Fruit fly (Drosophila melanogaster) whole organism, embryonic: ENCODE measurements around the gene Ldaf1.

Source experiments
- Aef1 ChIP-seq: fragments of 200-800 bp; sonication (Bioruptor generic); IDR thresholded peaks from 3 replicates; pipeline ENCODE4 v1.3.6; 2022; ENCODE audit warnings: missing biosample characterization, missing genetic modification characterization
- Blimp-1 ChIP-seq: fragments of 200-800 bp; sonication (Bioruptor generic); optimal IDR thresholded peaks from 3 replicates; lab custom pipeline; 2018; ENCODE audit warnings: missing biosample characterization, missing genetic modification characterization, mild to moderate bottlenecking, moderate library complexity, missing genetic modification reagents
- CG10267 ChIP-seq: fragments of 200-800 bp; sonication (Bioruptor generic); optimal IDR thresholded peaks from 2 replicates; lab custom pipeline; 2018; ENCODE audit warnings: missing biosample characterization, mild to moderate bottlenecking, missing genetic modification characterization, moderate library complexity
- CG10462 ChIP-seq: fragments of 200-800 bp; sonication (Bioruptor generic); optimal IDR thresholded peaks from 2 replicates; lab custom pipeline; 2016; ENCODE audit warnings: missing biosample characterization, missing genetic modification characterization
- CG11093 ChIP-seq: fragments of 200-800 bp; sonication (Bioruptor generic); IDR thresholded peaks from 3 replicates; pipeline ENCODE4 v1.3.6; 2022; ENCODE audit warnings: missing biosample characterization, missing genetic modification characterization
- CG13424 ChIP-seq: fragments of 200-800 bp; sonication (Bioruptor generic); optimal IDR thresholded peaks from 2 replicates; lab custom pipeline; 2019; ENCODE audit warnings: missing biosample characterization, mild to moderate bottlenecking, missing genetic modification characterization, moderate library complexity
- CG17612 ChIP-seq: fragments of 200-800 bp; sonication (Bioruptor generic); IDR thresholded peaks from 2 replicates; pipeline ENCODE4 v1.3.6; 2022; ENCODE audit warnings: missing biosample characterization, missing genetic modification characterization
- CG17802 ChIP-seq: fragments of 200-800 bp; sonication (Bioruptor generic); optimal IDR thresholded peaks from 2 replicates; lab custom pipeline; 2018; ENCODE audit warnings: missing biosample characterization, mild to moderate bottlenecking, missing genetic modification characterization, moderate library complexity
- CG17912 ChIP-seq: fragments of 200-800 bp; sonication (Bioruptor generic); optimal IDR thresholded peaks from 2 replicates; lab custom pipeline; 2018; ENCODE audit warnings: missing biosample characterization, mild to moderate bottlenecking, missing genetic modification characterization
- CG18011 ChIP-seq: fragments of 200-800 bp; sonication (Bioruptor generic); optimal IDR thresholded peaks from 2 replicates; lab custom pipeline; 2017; ENCODE audit warnings: missing biosample characterization, missing genetic modification characterization, mild to moderate bottlenecking, moderate library complexity, missing genotype
- CG18262 ChIP-seq: fragments of 200-800 bp; optimal IDR thresholded peaks from 3 replicates; lab custom pipeline; 2019; ENCODE audit warnings: missing biosample characterization, mild to moderate bottlenecking, missing genetic modification characterization, moderate library complexity
- CG18619 ChIP-seq: fragments of 200-800 bp; sonication (Bioruptor generic); optimal IDR thresholded peaks from 3 replicates; lab custom pipeline; 2017; ENCODE audit warnings: missing biosample characterization, mild to moderate bottlenecking, missing genetic modification characterization
- CG2129 ChIP-seq: fragments of 200-800 bp; sonication (Bioruptor generic); IDR thresholded peaks from 2 replicates; pipeline ENCODE4 v1.3.6; 2022; ENCODE audit warnings: missing biosample characterization, missing genetic modification characterization; ENCODE audit not compliant: partially characterized antibody
- CG31441 ChIP-seq: fragments of 200-800 bp; sonication (Bioruptor generic); IDR thresholded peaks from 2 replicates; pipeline ENCODE4 v1.3.6; 2022; ENCODE audit warnings: missing biosample characterization, missing genetic modification characterization
- CG34376 ChIP-seq: fragments of 200-800 bp; sonication (Bioruptor generic); optimal IDR thresholded peaks from 2 replicates; lab custom pipeline; 2018; ENCODE audit warnings: missing biosample characterization, mild to moderate bottlenecking, missing genetic modification characterization
- CG4424 ChIP-seq: fragments of 200-800 bp; sonication (Bioruptor generic); optimal IDR thresholded peaks from 3 replicates; lab custom pipeline; 2016; ENCODE audit warnings: missing biosample characterization, missing genetic modification characterization
- CG7372 ChIP-seq: fragments of 200-800 bp; sonication (Bioruptor generic); IDR thresholded peaks from 2 replicates; pipeline ENCODE4 v1.3.6; 2022; ENCODE audit warnings: missing biosample characterization, missing genetic modification characterization
- CG8765 ChIP-seq: fragments of 200-800 bp; sonication (Bioruptor generic); IDR thresholded peaks from 2 replicates; pipeline ENCODE4 v1.3.6; 2022; ENCODE audit warnings: missing biosample characterization, missing genetic modification characterization
- Dbx ChIP-seq: fragments of 200-800 bp; sonication (Bioruptor generic); IDR thresholded peaks from 3 replicates; pipeline ENCODE4 v1.3.6; 2022; ENCODE audit warnings: missing biosample characterization, missing genetic modification characterization
- Doc2 ChIP-seq: fragments of 200-800 bp; sonication (Bioruptor generic); IDR thresholded peaks from 2 replicates; pipeline ENCODE4 v1.3.6; 2022; ENCODE audit warnings: missing biosample characterization, missing genetic modification characterization
- E2f2 ChIP-seq: fragments of 200-800 bp; sonication (Bioruptor generic); IDR thresholded peaks from 2 replicates; pipeline ENCODE4 v1.3.6; 2022; ENCODE audit warnings: missing biosample characterization, missing genetic modification characterization
- HmgZ ChIP-seq: fragments of 200-800 bp; sonication (Bioruptor generic); optimal IDR thresholded peaks from 2 replicates; lab custom pipeline; 2018; ENCODE audit warnings: missing biosample characterization, mild to moderate bottlenecking, missing genetic modification characterization
- Mrtf ChIP-seq: fragments of 200-800 bp; sonication (Bioruptor generic); IDR thresholded peaks from 3 replicates; pipeline ENCODE4 v1.3.6; 2022; ENCODE audit warnings: missing biosample characterization, missing genetic modification characterization
- NK7.1 ChIP-seq: fragments of 200-800 bp; sonication (Bioruptor generic); optimal IDR thresholded peaks from 3 replicates; lab custom pipeline; 2016; ENCODE audit warnings: missing biosample characterization, missing genetic modification characterization
- Vsx1 ChIP-seq: fragments of 200-800 bp; sonication (Bioruptor generic); optimal IDR thresholded peaks from 2 replicates; lab custom pipeline; 2017; ENCODE audit warnings: missing biosample characterization, mild to moderate bottlenecking, missing genetic modification characterization, missing genetic modification reagents
- bcd ChIP-seq: fragments of 200-800 bp; sonication (Bioruptor generic); optimal IDR thresholded peaks from 2 replicates; lab custom pipeline; 2017; ENCODE audit warnings: missing biosample characterization, mild to moderate bottlenecking, missing genetic modification characterization
- btn ChIP-seq: fragments of 200-800 bp; sonication (Bioruptor generic); optimal IDR thresholded peaks from 2 replicates; lab custom pipeline; 2016; ENCODE audit warnings: missing biosample characterization, missing genetic modification characterization
- chinmo ChIP-seq: fragments of 200-800 bp; sonication (Bioruptor generic); IDR thresholded peaks from 4 replicates; pipeline ENCODE4 v1.3.6; 2022; ENCODE audit warnings: missing biosample characterization, missing genetic modification characterization; ENCODE audit not compliant: partially characterized antibody
- crol ChIP-seq: fragments of 200-800 bp; sonication (Bioruptor generic); IDR thresholded peaks from 2 replicates; pipeline ENCODE4 v1.3.6; 2022; ENCODE audit warnings: missing biosample characterization, missing genetic modification characterization
- dmrt11E ChIP-seq: fragments of 200-800 bp; sonication (Bioruptor generic); optimal IDR thresholded peaks from 3 replicates; lab custom pipeline; 2018; ENCODE audit warnings: missing biosample characterization, mild to moderate bottlenecking, missing genetic modification characterization, moderate library complexity
- dmrt99B ChIP-seq: fragments of 200-800 bp; sonication (Bioruptor generic); optimal IDR thresholded peaks from 2 replicates; lab custom pipeline; 2018; ENCODE audit warnings: missing biosample characterization, mild to moderate bottlenecking, missing genetic modification characterization, moderate library complexity
- gem ChIP-seq: fragments of 200-800 bp; sonication (Bioruptor generic); optimal IDR thresholded peaks from 2 replicates; lab custom pipeline; 2019; ENCODE audit warnings: missing biosample characterization, mild to moderate bottlenecking, missing genetic modification characterization, moderate library complexity
- grn ChIP-seq: fragments of 200-800 bp; sonication (Bioruptor generic); optimal IDR thresholded peaks from 3 replicates; lab custom pipeline; 2017; ENCODE audit warnings: missing biosample characterization, missing genetic modification characterization
- gsb-n ChIP-seq: fragments of 200-800 bp; sonication (Bioruptor generic); optimal IDR thresholded peaks from 3 replicates; lab custom pipeline; 2018; ENCODE audit warnings: missing biosample characterization, mild to moderate bottlenecking, missing genetic modification characterization
- jigr1 ChIP-seq: fragments of 200-800 bp; sonication (Bioruptor generic); IDR thresholded peaks from 3 replicates; pipeline ENCODE4 v1.3.6; 2022; ENCODE audit warnings: missing biosample characterization, missing genetic modification characterization
- lab ChIP-seq: fragments of 200-800 bp; sonication (Bioruptor generic); optimal IDR thresholded peaks from 3 replicates; lab custom pipeline; 2017; ENCODE audit warnings: missing biosample characterization, missing genetic modification characterization, mild to moderate bottlenecking, moderate library complexity, missing genetic modification reagents
- lola ChIP-seq, 3 experiments: fragments of >200 bp in 2 of 3; fragments of 200-800 bp in 1 of 3; sonication (Bioruptor generic) in 1 of 3; optimal IDR thresholded peaks; 2 replicates each; lab custom pipeline; 2017 to 2019; ENCODE audit warnings: missing biosample characterization in 3 of 3, missing genetic modification characterization in 3 of 3, mild to moderate bottlenecking in 1 of 3, moderate library complexity in 1 of 3
- luna ChIP-seq: fragments of 200-800 bp; sonication (Bioruptor generic); optimal IDR thresholded peaks from 2 replicates; lab custom pipeline; 2016; ENCODE audit warnings: missing biosample characterization, missing genetic modification characterization
- otp ChIP-seq: fragments of 200-800 bp; sonication (Bioruptor generic); IDR thresholded peaks from 3 replicates; pipeline ENCODE4, ENCODE4 v1.3.6; 2022; ENCODE audit warnings: missing biosample characterization, missing genetic modification characterization
- p53 ChIP-seq: fragments of 200-800 bp; sonication (Bioruptor generic); optimal IDR thresholded peaks from 2 replicates; lab custom pipeline; 2016; ENCODE audit warnings: missing biosample characterization, missing genetic modification characterization
- pfk ChIP-seq: fragments of 200-800 bp; sonication (Bioruptor generic); optimal IDR thresholded peaks from 2 replicates; lab custom pipeline; 2018; ENCODE audit warnings: missing biosample characterization, mild to moderate bottlenecking, missing genetic modification characterization, moderate library complexity
- pzg ChIP-seq: fragments of 200-800 bp; sonication (Bioruptor generic); optimal IDR thresholded peaks from 3 replicates; lab custom pipeline; 2018; ENCODE audit warnings: missing biosample characterization, mild to moderate bottlenecking, missing genetic modification characterization, moderate library complexity
- sens-2 ChIP-seq: fragments of 200-800 bp; sonication (Bioruptor generic); IDR thresholded peaks from 2 replicates; pipeline ENCODE4 v1.3.6; 2022; ENCODE audit warnings: missing biosample characterization, missing genetic modification characterization
- sisA ChIP-seq: fragments of 200-800 bp; sonication (Bioruptor generic); IDR thresholded peaks from 2 replicates; pipeline ENCODE4 v1.3.6; 2022; ENCODE audit warnings: missing biosample characterization, missing genetic modification characterization
- slp2 ChIP-seq: fragments of 200-800 bp; sonication (Bioruptor generic); optimal IDR thresholded peaks from 2 replicates; lab custom pipeline; 2016; ENCODE audit warnings: missing biosample characterization, missing genetic modification characterization
- sob ChIP-seq: fragments of 200-800 bp; sonication (Bioruptor generic); IDR thresholded peaks from 2 replicates; pipeline ENCODE4 v1.3.6; 2022; ENCODE audit warnings: missing biosample characterization, missing genetic modification characterization
- tgo ChIP-seq: fragments of 200-800 bp; sonication (Bioruptor generic); IDR thresholded peaks from 3 replicates; pipeline ENCODE4 v1.3.6; 2022; ENCODE audit warnings: missing biosample characterization, missing genetic modification characterization
- tx ChIP-seq: fragments of 200-800 bp; sonication (Bioruptor generic); optimal IDR thresholded peaks from 2 replicates; lab custom pipeline; 2016; ENCODE audit warnings: missing biosample characterization, missing genetic modification characterization
- zen2 ChIP-seq: fragments of 200-800 bp; sonication (Bioruptor generic); IDR thresholded peaks from 3 replicates; pipeline ENCODE4 v1.3.6; 2022; ENCODE audit warnings: missing biosample characterization, missing genetic modification characterization; ENCODE audit not compliant: partially characterized antibody

The Ldaf1 gene

DNA sequence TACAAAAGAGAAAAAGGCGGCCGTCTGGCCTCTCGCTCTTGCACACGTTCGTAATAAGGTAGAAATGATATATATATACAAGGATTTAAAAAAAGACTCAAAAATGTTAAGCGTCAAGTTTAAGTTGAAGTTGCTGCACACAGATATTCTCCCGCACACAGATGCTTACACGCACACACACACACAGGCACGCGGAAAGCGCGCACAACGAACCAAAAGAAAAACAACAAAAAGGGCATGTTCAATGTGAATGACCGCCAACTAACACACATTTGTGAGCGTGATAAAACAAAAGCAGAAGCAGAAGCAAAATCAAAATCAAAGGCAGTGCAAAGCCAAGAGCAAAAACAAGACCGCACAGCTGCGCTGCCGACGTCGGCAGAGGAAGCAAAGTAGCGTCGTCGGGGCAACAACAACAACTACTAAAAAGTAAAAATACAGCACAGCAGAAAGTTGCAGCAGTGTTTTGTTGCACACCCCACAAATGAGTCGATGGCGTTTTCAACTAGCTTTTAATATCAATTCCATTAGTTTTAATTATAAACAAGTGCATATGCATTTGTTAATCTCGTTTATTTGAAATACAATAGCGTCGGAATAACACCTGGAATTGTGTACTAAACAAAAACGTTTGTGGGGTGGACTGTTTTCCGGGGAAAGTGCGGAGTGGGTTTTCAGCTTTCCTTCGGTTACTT, 45.6 kb upstream of the Ldaf1 start (continued):
- peak; percentile 79 for TF ChIP-seq p53 (GFP tag; lab: Kevin White, UChicago)
- TF ChIP-seq grn: peak; percentile 68
- TF ChIP-seq jigr1: peak; percentile 79
- peak; percentile 35 for TF ChIP-seq CG34376 (GFP tag; lab: Kevin White, UChicago)
- peak; percentile 89 for TF ChIP-seq CG17802
- TF ChIP-seq pzg (GFP tag; lab: Kevin White, UChicago): no peak
- TF ChIP-seq chinmo (GFP tag; lab: Robert Waterston, UW): peak; percentile 79; the same call in 2 of the 4 replicates
- peak; percentile 88 for TF ChIP-seq CG7372 (GFP tag; lab: Robert Waterston, UW)
- TF ChIP-seq bcd: peak; percentile 94
- TF ChIP-seq sisA (GFP tag; lab: Robert Waterston, UW): peak; percentile 94
- TF ChIP-seq CG17912 (GFP tag; lab: Kevin White, UChicago): peak; percentile 76
- TF ChIP-seq CG31441: peak; percentile 98
- TF ChIP-seq pfk (GFP tag; lab: Kevin White, UChicago): no peak
- peak; percentile 78 for TF ChIP-seq crol (GFP tag; lab: Robert Waterston, UW)
- peak; percentile 99 for TF ChIP-seq gsb-n (tag; lab: Kevin White, UChicago)
- TF ChIP-seq HmgZ: peak; percentile 91
- TF ChIP-seq Doc2 (GFP tag; lab: Robert Waterston, UW): no peak
- TF ChIP-seq otp (GFP tag; lab: Robert Waterston, UW): peak; percentile 98
- TF ChIP-seq Blimp-1 (GFP tag; lab: Kevin White, UChicago): peak; percentile 98
- peak; percentile 97 for TF ChIP-seq btn
- peak; percentile 93 for TF ChIP-seq CG18619 (GFP tag; lab: Kevin White, UChicago)
- peak; percentile 93 for TF ChIP-seq tgo (GFP tag; lab: Robert Waterston, UW)
- peak; percentile 65; the same call in 2 of the 3 replicates for TF ChIP-seq Dbx (GFP tag; lab: Robert Waterston, UW)
- no peak for TF ChIP-seq zen2
- TF ChIP-seq sob (GFP tag; lab: Robert Waterston, UW): peak; percentile 92
- peak; percentile 90 for TF ChIP-seq tx
- peak; percentile 94 for TF ChIP-seq Mrtf (GFP tag; lab: Robert Waterston, UW)
- peak; percentile 94 for TF ChIP-seq CG10267 (tag; lab: Kevin White, UChicago)
- TF ChIP-seq slp2 (GFP tag; lab: Kevin White, UChicago): peak; percentile 95
- TF ChIP-seq CG18262: peak; percentile 99
- peak; percentile 74 for TF ChIP-seq CG18011 (GFP tag; lab: Kevin White, UChicago)
- TF ChIP-seq Aef1 (GFP tag; lab: Robert Waterston, UW): peak; percentile 85
- TF ChIP-seq luna (GFP tag; lab: Kevin White, UChicago): peak; percentile 37
- TF ChIP-seq CG13424 (tag; lab: Kevin White, UChicago): peak; percentile 97
- TF ChIP-seq gem: peak; percentile 98
- TF ChIP-seq lola (GFP tag; optimal IDR thresholded peaks at IDR 0.05; lab: Kevin White, UChicago): peak in 1 of 3 experiments; percentile 98
- peak; percentile 88 for TF ChIP-seq NK7.1 (GFP tag; lab: Kevin White, UChicago)
- peak; percentile 99 for TF ChIP-seq dmrt11E (tag; lab: Kevin White, UChicago)
- TF ChIP-seq CG4424 (GFP tag; lab: Kevin White, UChicago): peak; percentile 98
- TF ChIP-seq E2f2: peak; percentile 75
- peak; percentile 94 for TF ChIP-seq CG11093
- peak; percentile 94 for TF ChIP-seq CG8765 (GFP tag; lab: Robert Waterston, UW)
- peak; percentile 97 for TF ChIP-seq dmrt99B
- TF ChIP-seq CG2129 (GFP tag; lab: Robert Waterston, UW): no peak
- TF ChIP-seq CG17612 (GFP tag; lab: Robert Waterston, UW): peak; percentile 68; the same call in 1 of the 2 replicates
- TF ChIP-seq Vsx1 (GFP tag; lab: Kevin White, UChicago): peak; percentile 89
- peak; percentile 97 for TF ChIP-seq sens-2 (GFP tag; lab: Robert Waterston, UW)
- TF ChIP-seq CG10462 (GFP tag; lab: Kevin White, UChicago): peak; percentile 94
- TF ChIP-seq lab: peak; percentile 94
